Worm (Caenorhabditis elegans): Measurements from ENCODE around the gene kcnl-3.

DNA sequence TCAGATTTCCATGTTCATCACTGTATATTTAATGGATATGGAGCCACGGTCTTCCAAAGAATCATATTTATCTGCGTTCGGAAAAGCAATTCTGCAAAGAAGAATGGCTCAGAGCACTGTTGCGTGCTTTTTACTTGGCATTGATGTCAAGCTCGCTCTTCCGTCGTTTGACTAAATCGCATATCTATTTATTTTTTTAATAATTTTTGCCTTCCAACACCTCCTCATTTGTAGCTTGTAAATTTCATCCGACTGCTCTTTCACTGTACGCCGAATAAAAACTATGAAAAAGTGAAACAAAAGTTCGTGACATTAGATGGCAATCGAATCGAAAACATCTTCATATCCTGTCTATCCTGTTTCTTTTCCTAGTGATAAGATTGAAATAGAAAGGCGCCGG, 46.8 kb upstream of the kcnl-3 start, which contains the start of gene C26B9.2:
- TF ChIP-seq lin-39 (tag; optimal IDR thresholded peaks at IDR 0.05) (no peak), skn-1 (tag; optimal IDR thresholded peaks at IDR 0.05) (no peak), tbx-2 (tag; optimal IDR thresholded peaks at IDR 0.05) (no peak), elt-1 (tag; optimal IDR thresholded peaks at IDR 0.05) (no peak), egl-27 (tag; optimal IDR thresholded peaks at IDR 0.05) (no peak), nfya-1 (tag; optimal IDR thresholded peaks at IDR 0.05; ENCODE audit: insufficient read depth) (no peak), jun-1 (tag; optimal IDR thresholded peaks at IDR 0.05) (no peak), pha-4 (tag; optimal IDR thresholded peaks at IDR 0.05) (no peak), fos-1 (tag; optimal IDR thresholded peaks at IDR 0.05) (no peak), ceh-16 (tag; optimal IDR thresholded peaks at IDR 0.05) (no peak), nhr-11 (tag; optimal IDR thresholded peaks at IDR 0.05) (no peak), aly-2 (tag; optimal IDR thresholded peaks at IDR 0.05) (no peak), unc-62 (GFP tag; optimal IDR thresholded peaks at IDR 0.05) (no peak)

Data from whole organism, L3 larva.